Fruit fly (Drosophila melanogaster): ENCODE data around the gene CG18249.

CG18249 gene

DNA sequence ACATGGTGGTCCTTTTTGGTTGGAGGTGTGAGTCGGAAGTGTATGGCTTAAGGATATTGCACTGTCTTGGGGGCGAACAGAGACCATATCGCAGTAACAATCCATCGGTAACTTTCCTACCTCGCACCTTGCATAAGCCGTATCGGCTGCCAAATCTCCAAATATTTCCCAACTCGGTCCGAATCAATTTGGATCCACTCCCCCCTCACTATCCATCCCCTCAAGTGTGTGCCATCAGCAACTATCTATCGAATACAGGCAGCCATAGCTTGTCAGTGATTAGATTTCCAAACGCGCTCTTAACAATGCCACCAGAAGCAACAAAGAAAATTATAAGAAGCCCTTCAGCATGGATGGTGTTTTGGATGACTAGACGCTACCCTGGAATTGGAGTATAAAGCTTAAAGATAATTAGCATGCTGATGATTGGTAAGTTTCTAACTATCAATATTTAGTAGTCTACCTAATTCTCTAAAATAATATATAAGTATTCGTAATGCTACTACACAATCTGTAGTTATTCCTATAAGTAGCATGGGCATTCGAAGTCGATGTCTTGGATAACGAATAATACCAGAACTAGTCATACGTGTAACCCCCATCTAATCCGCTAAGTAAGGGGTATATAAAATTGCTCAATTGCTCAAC lies 13.2 kb upstream of the CG18249 start (continued):
- TF ChIP-seq gce (GFP tag; IDR thresholded peaks at IDR 0.05): no peak
- peak; percentile 47 for TF ChIP-seq CG9437 (GFP tag; optimal IDR thresholded peaks at IDR 0.05)
- 0 out of 2 replicates have a peak, but pooled peaks have one; percentile 5 for TF ChIP-seq ham (GFP tag; IDR thresholded peaks at IDR 0.05)
- TF ChIP-seq gsb-n (tag; optimal IDR thresholded peaks at IDR 0.05): peak; percentile 29
- peak in 1 of 2 experiments; percentile 88 for TF ChIP-seq eve (GFP tag; optimal IDR thresholded peaks at IDR 0.05)
- no peak for TF ChIP-seq CG8290 (GFP tag; optimal IDR thresholded peaks at IDR 0.05)
- TF ChIP-seq CG8290 (tag; optimal IDR thresholded peaks at IDR 0.05): no peak
- no peak for TF ChIP-seq sc (optimal IDR thresholded peaks at IDR 0.05)
- TF ChIP-seq sc (GFP tag; optimal IDR thresholded peaks at IDR 0.05): peak; percentile 15
- TF ChIP-seq PHDP (tag; optimal IDR thresholded peaks at IDR 0.05): peak; percentile 64
- peak; percentile 69 for TF ChIP-seq CG12391 (tag; optimal IDR thresholded peaks at IDR 0.05)
- no peak for TF ChIP-seq hth (optimal IDR thresholded peaks at IDR 0.05)
- peak; percentile 10 for TF ChIP-seq caup (GFP tag; optimal IDR thresholded peaks at IDR 0.05; ENCODE audit: severe bottlenecking)
- TF ChIP-seq chn (GFP tag; optimal IDR thresholded peaks at IDR 0.05): peak; percentile 32
- TF ChIP-seq CG34224 (GFP tag; IDR thresholded peaks at IDR 0.05; ENCODE audit: partially characterized antibody): no peak
- peak; percentile 33 for TF ChIP-seq CG9817 (tag; optimal IDR thresholded peaks at IDR 0.05)
- no peak for TF ChIP-seq C15 (GFP tag; IDR thresholded peaks at IDR 0.05)
- peak; percentile 30; the same call in 1 of the 2 replicates for TF ChIP-seq ssp (GFP tag; IDR thresholded peaks at IDR 0.05)
- TF ChIP-seq Atf6 (GFP tag; IDR thresholded peaks at IDR 0.05): peak; percentile 57; the same call in 1 of the 2 replicates
- no peak for TF ChIP-seq Elba2 (GFP tag; optimal IDR thresholded peaks at IDR 0.05)
- peak; percentile 79 for TF ChIP-seq dysf (GFP tag; IDR thresholded peaks at IDR 0.05)
- TF ChIP-seq CG14710 (tag; optimal IDR thresholded peaks at IDR 0.05): peak; percentile 32
- peak; percentile 87 for TF ChIP-seq Med (GFP tag)
- peak in 1 of 2 experiments; percentile 32 for TF ChIP-seq chif (GFP tag; optimal IDR thresholded peaks at IDR 0.05)
- TF ChIP-seq CG8765 (GFP tag; IDR thresholded peaks at IDR 0.05): no peak
- TF ChIP-seq CG6689 (GFP tag; IDR thresholded peaks at IDR 0.05): peak; percentile 58
- no peak for TF ChIP-seq CG14014 (GFP tag; IDR thresholded peaks at IDR 0.05)
- TF ChIP-seq CG6254 (GFP tag; optimal IDR thresholded peaks at IDR 0.05): peak; percentile 27
- no peak for TF ChIP-seq CG4404 (GFP tag; IDR thresholded peaks at IDR 0.05)
- TF ChIP-seq ATbp (GFP tag; optimal IDR thresholded peaks at IDR 0.05): peak; percentile 1
- TF ChIP-seq CG2875 (GFP tag; optimal IDR thresholded peaks at IDR 0.05): peak; percentile 41
- TF ChIP-seq CG1233 (GFP tag; optimal IDR thresholded peaks at IDR 0.05): peak; percentile 30
- peak; percentile 12; the same call in 1 of the 2 replicates for TF ChIP-seq Adf1 (GFP tag; IDR thresholded peaks at IDR 0.05)
- TF ChIP-seq dati (GFP tag; IDR thresholded peaks at IDR 0.05): no peak
- peak; percentile 2 for TF ChIP-seq Camta (GFP tag; optimal IDR thresholded peaks at IDR 0.05)
- TF ChIP-seq sug (tag; optimal IDR thresholded peaks at IDR 0.05): peak; percentile 71
- no peak for TF ChIP-seq CG3163 (GFP tag; optimal IDR thresholded peaks at IDR 0.05)
- peak; percentile 46 for TF ChIP-seq pho (GFP tag; optimal IDR thresholded peaks at IDR 0.05)
- TF ChIP-seq lola (GFP tag; optimal IDR thresholded peaks at IDR 0.05): peak in 1 of 3 experiments; percentile 59
- TF ChIP-seq Ada2b (GFP tag; IDR thresholded peaks at IDR 0.05): no peak
- TF ChIP-seq CG17829 (tag; optimal IDR thresholded peaks at IDR 0.05): peak; percentile 50
- TF ChIP-seq Pdp1 (GFP tag; optimal IDR thresholded peaks at IDR 0.05): peak; percentile 10 to 68
- peak; percentile 35 for TF ChIP-seq Abd-B (GFP tag; optimal IDR thresholded peaks at IDR 0.05)
- no peak for TF ChIP-seq pfk (GFP tag; optimal IDR thresholded peaks at IDR 0.05)
- TF ChIP-seq mirr (GFP tag; optimal IDR thresholded peaks at IDR 0.05): peak; percentile 97
- peak; percentile 17 for TF ChIP-seq CG1647 (GFP tag; optimal IDR thresholded peaks at IDR 0.05)
- no peak for TF ChIP-seq ap (GFP tag; IDR thresholded peaks at IDR 0.05)
- peak; percentile 56 for TF ChIP-seq CG9215 (GFP tag; IDR thresholded peaks at IDR 0.05)
- peak; percentile 76 for TF ChIP-seq grau (tag; optimal IDR thresholded peaks at IDR 0.05)
- peak; percentile 51 for TF ChIP-seq Meics (GFP tag; optimal IDR thresholded peaks at IDR 0.05)
